Fruit fly (Drosophila melanogaster) whole organism, embryonic: ENCODE data around the gene Lim1.

Experiments
- ATbp ChIP-seq: fragments of 200-800 bp; sonication (Bioruptor generic); optimal IDR thresholded peaks from 2 replicates; lab custom pipeline; 2017; ENCODE audit warnings: missing biosample characterization, mild to moderate bottlenecking, missing genetic modification characterization, missing genetic modification reagents
- Ada2b ChIP-seq: fragments of 200-800 bp; sonication (Bioruptor generic); IDR thresholded peaks from 2 replicates; pipeline ENCODE4 v1.3.6; 2022; ENCODE audit warnings: missing biosample characterization, missing genetic modification characterization
- Atf-2 ChIP-seq: fragments of 200-800 bp; sonication (Bioruptor generic); optimal IDR thresholded peaks from 2 replicates; lab custom pipeline; 2016; ENCODE audit warnings: missing biosample characterization, missing genetic modification characterization
- B-H1 ChIP-seq: fragments of 200-800 bp; sonication (Bioruptor generic); IDR thresholded peaks from 3 replicates; pipeline ENCODE4 v1.3.6; 2022; ENCODE audit warnings: missing biosample characterization, missing genetic modification characterization
- Bteb2 ChIP-seq: fragments of 200-800 bp; sonication (Bioruptor generic); optimal IDR thresholded peaks from 2 replicates; lab custom pipeline; 2016; ENCODE audit warnings: missing biosample characterization, missing genetic modification characterization
- CG10959 ChIP-seq: fragments of 200-800 bp; sonication (Bioruptor generic); IDR thresholded peaks from 2 replicates; pipeline ENCODE4 v1.3.6; 2022; ENCODE audit warnings: missing biosample characterization, missing genetic modification characterization
- CG11504 ChIP-seq: fragments of 200-800 bp; sonication (Bioruptor generic); optimal IDR thresholded peaks from 3 replicates; lab custom pipeline; 2019; ENCODE audit warnings: missing biosample characterization, mild to moderate bottlenecking, missing genetic modification characterization, moderate library complexity
- CG14860 ChIP-seq: fragments of 200-800 bp; sonication (Bioruptor generic); IDR thresholded peaks from 3 replicates; pipeline ENCODE4 v1.3.6; 2022; ENCODE audit warnings: missing biosample characterization, missing genetic modification characterization; ENCODE audit not compliant: partially characterized antibody
- CG15073 ChIP-seq: fragments of 200-800 bp; sonication (Bioruptor generic); optimal IDR thresholded peaks from 2 replicates; lab custom pipeline; 2016; ENCODE audit warnings: missing biosample characterization, missing genetic modification characterization
- CG1529 ChIP-seq: fragments of 200-800 bp; sonication (Bioruptor generic); optimal IDR thresholded peaks from 3 replicates; lab custom pipeline; 2018; ENCODE audit warnings: missing biosample characterization, missing genetic modification characterization
- CG1603 ChIP-seq: fragments of 200-800 bp; sonication (Bioruptor generic); optimal IDR thresholded peaks from 2 replicates; lab custom pipeline; 2019; ENCODE audit warnings: missing biosample characterization, mild to moderate bottlenecking, missing genetic modification characterization, moderate library complexity
- CG17328 ChIP-seq: fragments of 200-800 bp; sonication (Bioruptor generic); IDR thresholded peaks from 2 replicates; pipeline ENCODE4 v1.3.6; 2022; ENCODE audit warnings: missing biosample characterization, missing genetic modification characterization
- CG2129 ChIP-seq: fragments of 200-800 bp; sonication (Bioruptor generic); IDR thresholded peaks from 2 replicates; pipeline ENCODE4 v1.3.6; 2022; ENCODE audit warnings: missing biosample characterization, missing genetic modification characterization; ENCODE audit not compliant: partially characterized antibody
- CG2199 ChIP-seq: fragments of 200-800 bp; sonication (Bioruptor generic); IDR thresholded peaks from 3 replicates; pipeline ENCODE4 v1.3.6; 2022; ENCODE audit warnings: missing biosample characterization, missing genetic modification characterization
- CG32772 ChIP-seq: fragments of 200-800 bp; sonication (Bioruptor generic); IDR thresholded peaks from 2 replicates; pipeline ENCODE4 v1.3.6; 2022; ENCODE audit warnings: missing biosample characterization, missing genetic modification characterization
- CG6254 ChIP-seq: fragments of 200-800 bp; sonication (Bioruptor generic); optimal IDR thresholded peaks from 3 replicates; lab custom pipeline; 2017; ENCODE audit warnings: mild to moderate bottlenecking, missing biosample characterization, missing genetic modification reagents, missing genetic modification characterization
- CG6813 ChIP-seq: fragments of 200-800 bp; sonication (Bioruptor generic); optimal IDR thresholded peaks from 2 replicates; lab custom pipeline; 2017; ENCODE audit warnings: missing biosample characterization, missing genetic modification characterization, mild to moderate bottlenecking, moderate library complexity, missing genetic modification reagents
- CG6854 ChIP-seq: fragments of 200-800 bp; sonication (Bioruptor generic); optimal IDR thresholded peaks from 3 replicates; lab custom pipeline; 2017; ENCODE audit warnings: missing biosample characterization, mild to moderate bottlenecking, missing genetic modification characterization
- CG8388 ChIP-seq: fragments of 200-800 bp; sonication (Bioruptor generic); optimal IDR thresholded peaks from 2 replicates; lab custom pipeline; 2019; ENCODE audit warnings: missing biosample characterization, mild to moderate bottlenecking, missing genetic modification characterization, moderate library complexity
- Dref ChIP-seq: fragments of 200-800 bp; sonication (Bioruptor generic); IDR thresholded peaks from 2 replicates; pipeline ENCODE4 v1.3.6; 2022; ENCODE audit warnings: missing biosample characterization, missing genetic modification characterization
- E2f1 ChIP-seq: fragments of 200-800 bp; sonication (Bioruptor generic); IDR thresholded peaks from 2 replicates; pipeline ENCODE4 v1.3.6; 2022; ENCODE audit warnings: missing biosample characterization, missing genetic modification characterization
- Gug ChIP-seq: fragments of 200-800 bp; sonication (Bioruptor generic); IDR thresholded peaks from 4 replicates; pipeline ENCODE4 v1.3.6; 2022; ENCODE audit warnings: missing biosample characterization, missing genetic modification characterization
- HHEX ChIP-seq: fragments of 200-800 bp; sonication (Bioruptor generic); optimal IDR thresholded peaks from 3 replicates; lab custom pipeline; 2017; ENCODE audit warnings: missing biosample characterization, mild to moderate bottlenecking, missing genetic modification characterization, missing genetic modification reagents
- HLH3B ChIP-seq: fragments of 200-800 bp; sonication (Bioruptor generic); IDR thresholded peaks from 2 replicates; pipeline ENCODE4 v1.3.6; 2022; ENCODE audit warnings: missing biosample characterization, missing genetic modification characterization
- Lpt ChIP-seq: fragments of >200 bp; optimal IDR thresholded peaks from 2 replicates; lab custom pipeline; 2018; ENCODE audit warnings: missing biosample characterization, missing genetic modification characterization
- Nf-YA ChIP-seq: fragments of 200-800 bp; sonication (Bioruptor generic); IDR thresholded peaks from 2 replicates; pipeline ENCODE4 v1.3.6; 2022; ENCODE audit warnings: missing biosample characterization, missing genetic modification characterization
- PHDP ChIP-seq: fragments of 200-800 bp; sonication (Bioruptor generic); optimal IDR thresholded peaks from 3 replicates; lab custom pipeline; 2018; ENCODE audit warnings: missing biosample characterization, mild to moderate bottlenecking, missing genetic modification characterization, moderate library complexity
- Pdp1 ChIP-seq, 2 experiments: fragments of 200-800 bp; sonication (Bioruptor generic); optimal IDR thresholded peaks; 3 replicates each; lab custom pipeline; 2016; ENCODE audit warnings: missing biosample characterization in 2 of 2, missing genetic modification characterization in 2 of 2, mild to moderate bottlenecking in 1 of 2, moderate library complexity in 1 of 2
- Sox102F ChIP-seq: fragments of 200-800 bp; sonication (Bioruptor generic); optimal IDR thresholded peaks from 2 replicates; lab custom pipeline; 2018; ENCODE audit warnings: missing biosample characterization, mild to moderate bottlenecking, missing genetic modification characterization, moderate library complexity
- Ssrp ChIP-seq: fragments of 200-800 bp; sonication (Bioruptor generic); optimal IDR thresholded peaks from 2 replicates; lab custom pipeline; 2018; ENCODE audit warnings: missing biosample characterization, mild to moderate bottlenecking, missing genetic modification characterization, moderate library complexity
- Xbp1 ChIP-seq: fragments of 200-800 bp; sonication (Bioruptor generic); optimal IDR thresholded peaks from 3 replicates; lab custom pipeline; 2016; ENCODE audit warnings: missing biosample characterization, mild to moderate bottlenecking, missing genetic modification characterization
- Xrp1 ChIP-seq: fragments of 200-800 bp; sonication (Bioruptor generic); IDR thresholded peaks from 2 replicates; pipeline ENCODE4 v1.3.6; 2022; ENCODE audit warnings: missing biosample characterization, missing genetic modification characterization
- bsh ChIP-seq, 2 experiments: fragments of 200-800 bp; sonication (Bioruptor generic); optimal IDR thresholded peaks; 2 replicates each; lab custom pipeline; 2017 to 2018; ENCODE audit warnings: mild to moderate bottlenecking in 2 of 2, missing biosample characterization in 2 of 2, missing genetic modification characterization in 2 of 2, moderate library complexity in 1 of 2
- cg ChIP-seq: fragments of 200-800 bp; sonication (Bioruptor generic); optimal IDR thresholded peaks from 3 replicates; lab custom pipeline; 2019; ENCODE audit warnings: missing biosample characterization, mild to moderate bottlenecking, missing genetic modification characterization, moderate library complexity
- dysf ChIP-seq: fragments of 200-800 bp; sonication (Bioruptor generic); IDR thresholded peaks from 3 replicates; pipeline ENCODE4 v1.3.6; 2022; ENCODE audit warnings: missing biosample characterization, missing genetic modification characterization
- fd96Cb ChIP-seq: fragments of 200-800 bp; sonication (Bioruptor generic); optimal IDR thresholded peaks from 2 replicates; lab custom pipeline; 2018; ENCODE audit warnings: missing biosample characterization, mild to moderate bottlenecking, missing genetic modification characterization, moderate library complexity
- gem ChIP-seq: fragments of 200-800 bp; sonication (Bioruptor generic); optimal IDR thresholded peaks from 2 replicates; lab custom pipeline; 2019; ENCODE audit warnings: missing biosample characterization, mild to moderate bottlenecking, missing genetic modification characterization, moderate library complexity
- grau ChIP-seq: fragments of 200-800 bp; optimal IDR thresholded peaks from 3 replicates; lab custom pipeline; 2019; ENCODE audit warnings: missing biosample characterization, mild to moderate bottlenecking, missing genetic modification characterization, moderate library complexity
- ken ChIP-seq: fragments of 200-800 bp; sonication (Bioruptor generic); IDR thresholded peaks from 3 replicates; pipeline ENCODE4 v1.3.6; 2022; ENCODE audit warnings: missing biosample characterization, missing genetic modification characterization
- mirr ChIP-seq: fragments of 200-800 bp; sonication (Bioruptor generic); optimal IDR thresholded peaks from 3 replicates; lab custom pipeline; 2018; ENCODE audit warnings: missing biosample characterization, mild to moderate bottlenecking, missing genetic modification characterization
- peb ChIP-seq: fragments of 200-800 bp; sonication (Bioruptor generic); IDR thresholded peaks from 2 replicates; pipeline ENCODE4 v1.3.6; 2022; ENCODE audit warnings: missing biosample characterization, missing genetic modification characterization
- row ChIP-seq: fragments of 200-800 bp; sonication (Bioruptor generic); IDR thresholded peaks from 3 replicates; pipeline ENCODE4 v1.3.6; 2022; ENCODE audit warnings: missing biosample characterization, missing genetic modification characterization
- run ChIP-seq: fragments of 200-800 bp; sonication (Bioruptor generic); optimal IDR thresholded peaks from 3 replicates; lab custom pipeline; 2018; ENCODE audit warnings: missing biosample characterization, mild to moderate bottlenecking, missing genetic modification characterization
- sisA ChIP-seq: fragments of 200-800 bp; sonication (Bioruptor generic); IDR thresholded peaks from 2 replicates; pipeline ENCODE4 v1.3.6; 2022; ENCODE audit warnings: missing biosample characterization, missing genetic modification characterization
- slp2 ChIP-seq: fragments of 200-800 bp; sonication (Bioruptor generic); optimal IDR thresholded peaks from 2 replicates; lab custom pipeline; 2016; ENCODE audit warnings: missing biosample characterization, missing genetic modification characterization
- sr ChIP-seq: fragments of 200-800 bp; sonication (Bioruptor generic); IDR thresholded peaks from 3 replicates; pipeline ENCODE4 v1.3.6; 2022; ENCODE audit warnings: missing biosample characterization, missing genetic modification characterization
- ssp ChIP-seq: fragments of 200-800 bp; sonication (Bioruptor generic); IDR thresholded peaks from 2 replicates; pipeline ENCODE4 v1.3.6; 2022; ENCODE audit warnings: missing biosample characterization, missing genetic modification characterization
- tin ChIP-seq: fragments of 200-800 bp; sonication (Bioruptor generic); optimal IDR thresholded peaks from 3 replicates; lab custom pipeline; 2016; ENCODE audit warnings: missing biosample characterization, missing genetic modification characterization
- vfl ChIP-seq: fragments of 200-800 bp; sonication (Bioruptor generic); optimal IDR thresholded peaks from 2 replicates; lab custom pipeline; 2016; ENCODE audit warnings: missing biosample characterization, missing genetic modification characterization
- vvl ChIP-seq: fragments of 200-800 bp; sonication (Bioruptor generic); IDR thresholded peaks from 2 replicates; pipeline ENCODE4 v1.3.6; 2022; ENCODE audit warnings: missing biosample characterization, missing genetic modification characterization

The Lim1 gene

dm6 chrX:8835126-8835525, 29.5 kb upstream of the Lim1 start (continued):
- TF ChIP-seq Xrp1 (GFP tag; lab: Robert Waterston, UW), result peak; percentile 66
- TF ChIP-seq CG2199, result no peak
- peak in 1 of 2 experiments; percentile 18 for TF ChIP-seq Pdp1 (GFP tag; optimal IDR thresholded peaks at IDR 0.05; lab: Kevin White, UChicago)
- no peak for TF ChIP-seq B-H1
- no peak for TF ChIP-seq CG6254
- peak; percentile 41 for TF ChIP-seq gem (tag; lab: Kevin White, UChicago)
- peak; percentile 57 for TF ChIP-seq CG10959
- TF ChIP-seq Atf-2 (GFP tag; lab: Kevin White, UChicago), result no peak
- TF ChIP-seq HLH3B (GFP tag; lab: Robert Waterston, UW), result peak; percentile 56; the same call in 1 of the 2 replicates
- peak; percentile 35 for TF ChIP-seq fd96Cb (tag; lab: Kevin White, UChicago)
- 0 out of 2 replicates have a peak, but pooled peaks have one; percentile 21 for TF ChIP-seq Nf-YA (GFP tag; lab: Robert Waterston, UW)
- TF ChIP-seq CG11504, result peak; percentile 54
- TF ChIP-seq CG8388, result peak; percentile 3
- peak; percentile 44 for TF ChIP-seq Sox102F (GFP tag; lab: Kevin White, UChicago)
- TF ChIP-seq CG6854, result no peak
- 0 out of 2 replicates have a peak, but pooled peaks have one; percentile 26 for TF ChIP-seq peb (GFP tag; lab: Robert Waterston, UW)
- TF ChIP-seq Gug (GFP tag; lab: Robert Waterston, UW), result peak; percentile 34; the same call in 2 of the 4 replicates
- TF ChIP-seq CG6813 (GFP tag; lab: Kevin White, UChicago), result no peak
- peak; percentile 67 for TF ChIP-seq grau (tag; lab: Kevin White, UChicago)
- no peak for TF ChIP-seq CG2129 (GFP tag; lab: Robert Waterston, UW)
- TF ChIP-seq CG1603 (tag; lab: Kevin White, UChicago), result peak; percentile 4
- TF ChIP-seq ATbp (GFP tag; lab: Kevin White, UChicago), result peak; percentile 8
- peak; percentile 39; the same call in 1 of the 2 replicates for TF ChIP-seq E2f1 (GFP tag; lab: Robert Waterston, UW)
- no peak for TF ChIP-seq CG15073 (GFP tag; lab: Kevin White, UChicago)
- no peak for TF ChIP-seq vfl
- 0 out of 2 replicates have a peak, but pooled peaks have one; percentile 11 for TF ChIP-seq Ada2b
- TF ChIP-seq Dref (GFP tag; lab: Robert Waterston, UW), result no peak
- no peak for TF ChIP-seq cg (GFP tag; lab: Kevin White, UChicago)
- peak; percentile 20 for TF ChIP-seq CG1529
- TF ChIP-seq Bteb2 (GFP tag; lab: Kevin White, UChicago), result no peak
- TF ChIP-seq Lpt, result no peak
- peak in 1 of 2 experiments; percentile 56 for TF ChIP-seq bsh (GFP tag; optimal IDR thresholded peaks at IDR 0.05; lab: Kevin White, UChicago)
- TF ChIP-seq run (tag; lab: Kevin White, UChicago), result no peak
- no peak for TF ChIP-seq mirr (GFP tag; lab: Kevin White, UChicago)
- TF ChIP-seq slp2, result no peak
- peak; percentile 66 for TF ChIP-seq row (GFP tag; lab: Robert Waterston, UW)
- TF ChIP-seq CG17328 (GFP tag; lab: Robert Waterston, UW), result peak; percentile 42; the same call in 1 of the 2 replicates
- peak; percentile 26 for TF ChIP-seq Ssrp (tag; lab: Kevin White, UChicago)
- peak; percentile 75 for TF ChIP-seq vvl
- peak; percentile 35; the same call in 1 of the 3 replicates for TF ChIP-seq dysf (GFP tag; lab: Robert Waterston, UW)
- TF ChIP-seq Xbp1, result peak; percentile 15
- peak; percentile 50; the same call in 1 of the 2 replicates for TF ChIP-seq CG32772 (GFP tag; lab: Robert Waterston, UW)
- no peak for TF ChIP-seq CG14860 (GFP tag; lab: Robert Waterston, UW)
- peak; percentile 54 for TF ChIP-seq sisA (GFP tag; lab: Robert Waterston, UW)
- 0 out of 2 replicates have a peak, but pooled peaks have one; percentile 32 for TF ChIP-seq ssp (GFP tag; lab: Robert Waterston, UW)
- TF ChIP-seq tin (GFP tag; lab: Kevin White, UChicago), result peak; percentile 12
- TF ChIP-seq HHEX, result no peak
- peak; percentile 55; the same call in 1 of the 3 replicates for TF ChIP-seq ken (GFP tag; lab: Robert Waterston, UW)
- 0 out of 3 replicates have a peak, but pooled peaks have one; percentile 23 for TF ChIP-seq sr (GFP tag; lab: Robert Waterston, UW)
- peak; percentile 1 for TF ChIP-seq PHDP (tag; lab: Kevin White, UChicago)
